Worm (Caenorhabditis elegans) whole organism, L4 larva: ENCODE data around the gene pak-1.

Source experiments
- ceh-82 ChIP-seq: sonication (generic microtip); optimal IDR thresholded peaks from 2 replicates; lab custom pipeline; 2017; ENCODE audit warnings: missing biosample characterization, missing genetic modification characterization
- hlh-30 ChIP-seq: sonication (generic microtip); optimal IDR thresholded peaks from 2 replicates; lab custom pipeline; 2017; ENCODE audit warnings: antibody characterized with exemption, mild to moderate bottlenecking, missing genetic modification characterization, missing compliant biosample characterization; ENCODE audit not compliant: insufficient read depth
- lin-13 ChIP-seq: fragments of 150-350 bp; optimal IDR thresholded peaks from 2 replicates; lab custom pipeline; 2014; ENCODE audit warnings: missing biosample characterization, missing genetic modification reagents, missing genetic modification characterization
- mep-1 ChIP-seq: fragments of 150-350 bp; sonication (generic microtip); optimal IDR thresholded peaks from 3 replicates; lab custom pipeline; 2014; ENCODE audit warnings: missing biosample characterization, missing genetic modification characterization
- nhr-28 ChIP-seq: fragments of 150-350 bp; optimal IDR thresholded peaks from 2 replicates; lab custom pipeline; 2014; ENCODE audit warnings: missing biosample characterization, missing genetic modification characterization
- tag-97 ChIP-seq: fragments of 200-800 bp; sonication (Bioruptor generic); IDR thresholded peaks from 2 replicates; pipeline ENCODE4 v1.3.6; 2022; ENCODE audit warnings: missing genetic modification characterization, missing compliant biosample characterization
- unc-39 ChIP-seq: sonication (generic microtip); optimal IDR thresholded peaks from 2 replicates; lab custom pipeline; 2017; ENCODE audit warnings: missing biosample characterization, missing genetic modification characterization
- ztf-7 ChIP-seq: fragments of 150-350 bp; optimal IDR thresholded peaks from 2 replicates; lab custom pipeline; 2014; ENCODE audit warnings: missing biosample characterization, missing genetic modification characterization

DNA sequence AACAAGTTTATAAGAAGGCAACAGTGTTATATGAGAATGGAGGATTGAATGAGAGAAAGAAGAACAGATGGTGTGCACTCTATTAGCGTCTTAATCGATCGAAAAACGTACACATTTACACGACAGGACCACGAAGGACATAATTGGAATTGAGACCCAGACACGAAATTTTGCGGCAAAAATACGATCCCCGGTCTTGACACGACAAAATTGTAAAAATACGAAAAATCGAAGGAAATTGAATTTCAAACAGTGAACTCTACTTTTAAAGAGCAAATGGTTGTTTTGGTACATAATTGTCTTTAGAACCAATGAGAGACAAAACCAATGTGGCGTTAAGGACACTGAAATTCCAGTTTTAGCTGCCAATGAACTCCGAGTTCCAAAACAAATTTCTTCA is 25.9 kb downstream of the pak-1 start, which contains the start of gene lelo-3:
- no peak for TF ChIP-seq tag-97 (GFP tag; lab: Robert Waterston, UW)
- TF ChIP-seq ceh-82 (tag; lab: Kevin White, UChicago) = no peak
- no peak for TF ChIP-seq unc-39 (tag; lab: Kevin White, UChicago)
- TF ChIP-seq nhr-28 = no peak
- no peak for TF ChIP-seq lin-13 (GFP tag; lab: Kevin White, UChicago)
- no peak for TF ChIP-seq hlh-30 (tag; lab: Kevin White, UChicago)
- no peak for TF ChIP-seq mep-1 (tag; lab: Kevin White, UChicago)
- TF ChIP-seq ztf-7 (tag; lab: Kevin White, UChicago) = no peak
